Fruit fly (Drosophila melanogaster) whole organism, embryonic: ENCODE data around the gene yrt.

ENCODE experiments used
- CG10366 ChIP-seq: fragments of 200-800 bp; sonication (Bioruptor generic); IDR thresholded peaks from 2 replicates; pipeline ENCODE4 v1.3.6; 2022; ENCODE audit warnings: missing biosample characterization, missing genetic modification characterization
- CG11696 ChIP-seq: fragments of 200-800 bp; sonication (Bioruptor generic); IDR thresholded peaks from 2 replicates; pipeline ENCODE4 v1.3.6; 2022; ENCODE audit warnings: missing biosample characterization, missing genetic modification characterization
- CG12942 ChIP-seq: fragments of 200-800 bp; sonication (Bioruptor generic); optimal IDR thresholded peaks from 3 replicates; lab custom pipeline; 2016; ENCODE audit warnings: missing biosample characterization, missing genetic modification characterization
- CG15011 ChIP-seq: fragments of 200-800 bp; sonication (Bioruptor generic); optimal IDR thresholded peaks from 3 replicates; lab custom pipeline; 2018; ENCODE audit warnings: missing biosample characterization, mild to moderate bottlenecking, missing genetic modification characterization
- CG15073 ChIP-seq: fragments of 200-800 bp; sonication (Bioruptor generic); optimal IDR thresholded peaks from 2 replicates; lab custom pipeline; 2016; ENCODE audit warnings: missing biosample characterization, missing genetic modification characterization
- CG17385 ChIP-seq: fragments of 200-800 bp; sonication (Bioruptor generic); optimal IDR thresholded peaks from 3 replicates; lab custom pipeline; 2018; ENCODE audit warnings: missing biosample characterization, mild to moderate bottlenecking, missing genetic modification characterization
- CG18764 ChIP-seq: fragments of 200-800 bp; sonication (Bioruptor generic); optimal IDR thresholded peaks from 3 replicates; lab custom pipeline; 2016; ENCODE audit warnings: missing biosample characterization, missing genetic modification characterization
- CG30403 ChIP-seq: fragments of 200-800 bp; sonication (Bioruptor generic); optimal IDR thresholded peaks from 3 replicates; lab custom pipeline; 2016; ENCODE audit warnings: missing biosample characterization, missing genetic modification characterization
- CG3163 ChIP-seq: fragments of 200-800 bp; sonication (Bioruptor generic); optimal IDR thresholded peaks from 3 replicates; lab custom pipeline; 2016; ENCODE audit warnings: missing biosample characterization, missing genetic modification characterization
- CG32532 ChIP-seq: fragments of 200-800 bp; sonication (Bioruptor generic); IDR thresholded peaks from 2 replicates; pipeline ENCODE4 v1.3.6; 2022; ENCODE audit warnings: missing biosample characterization, missing genetic modification characterization
- CG3838 ChIP-seq: fragments of 200-800 bp; sonication (Bioruptor generic); optimal IDR thresholded peaks from 3 replicates; lab custom pipeline; 2016; ENCODE audit warnings: missing biosample characterization, missing genetic modification characterization
- CG5953 ChIP-seq: fragments of 200-800 bp; sonication (Bioruptor generic); IDR thresholded peaks from 2 replicates; pipeline ENCODE4 v1.3.6; 2022; ENCODE audit warnings: missing biosample characterization, missing genetic modification characterization
- CG6683 ChIP-seq: fragments of 200-800 bp; sonication (Bioruptor generic); optimal IDR thresholded peaks from 2 replicates; lab custom pipeline; 2017; ENCODE audit warnings: missing biosample characterization, mild to moderate bottlenecking, missing genetic modification characterization, missing genetic modification reagents
- CG6813 ChIP-seq: fragments of 200-800 bp; sonication (Bioruptor generic); optimal IDR thresholded peaks from 2 replicates; lab custom pipeline; 2017; ENCODE audit warnings: missing biosample characterization, missing genetic modification characterization, mild to moderate bottlenecking, moderate library complexity, missing genetic modification reagents
- CG7271 ChIP-seq: fragments of 200-800 bp; sonication (Bioruptor generic); optimal IDR thresholded peaks from 2 replicates; lab custom pipeline; 2018; ENCODE audit warnings: missing biosample characterization, mild to moderate bottlenecking, missing genetic modification characterization, moderate library complexity
- CG8388 ChIP-seq: fragments of 200-800 bp; sonication (Bioruptor generic); optimal IDR thresholded peaks from 2 replicates; lab custom pipeline; 2019; ENCODE audit warnings: missing biosample characterization, mild to moderate bottlenecking, missing genetic modification characterization, moderate library complexity
- CG8944 ChIP-seq: fragments of 200-800 bp; sonication (Bioruptor generic); optimal IDR thresholded peaks from 3 replicates; lab custom pipeline; 2016; ENCODE audit warnings: missing biosample characterization, missing genetic modification characterization
- CG9817 ChIP-seq: fragments of 200-800 bp; sonication (Bioruptor generic); optimal IDR thresholded peaks from 2 replicates; lab custom pipeline; 2018; ENCODE audit warnings: missing biosample characterization, mild to moderate bottlenecking, missing genetic modification characterization, moderate library complexity
- Fer3 ChIP-seq: fragments of 200-800 bp; sonication (Bioruptor generic); optimal IDR thresholded peaks from 2 replicates; lab custom pipeline; 2018; ENCODE audit warnings: missing biosample characterization, mild to moderate bottlenecking, missing genetic modification characterization, moderate library complexity
- Lim3 ChIP-seq: fragments of 200-800 bp; sonication (Bioruptor generic); IDR thresholded peaks from 2 replicates; pipeline ENCODE4 v1.3.6; 2022; ENCODE audit warnings: missing biosample characterization, missing genetic modification characterization
- MTF-1 ChIP-seq: fragments of 200-800 bp; sonication (Bioruptor generic); optimal IDR thresholded peaks from 2 replicates; lab custom pipeline; 2018; ENCODE audit warnings: missing biosample characterization, mild to moderate bottlenecking, missing genetic modification characterization, borderline replicate concordance
- Myb ChIP-seq: fragments of 200-800 bp; sonication (Bioruptor generic); optimal IDR thresholded peaks from 2 replicates; lab custom pipeline; 2016; ENCODE audit warnings: missing biosample characterization, missing genetic modification characterization
- Nf-YC ChIP-seq: fragments of 200-800 bp; optimal IDR thresholded peaks from 3 replicates; lab custom pipeline; 2019; ENCODE audit warnings: missing biosample characterization, mild to moderate bottlenecking, missing genetic modification characterization, moderate library complexity
- Sox100B ChIP-seq: fragments of 200-800 bp; sonication (Bioruptor generic); optimal IDR thresholded peaks from 3 replicates; lab custom pipeline; 2018; ENCODE audit warnings: missing biosample characterization, mild to moderate bottlenecking, missing genetic modification characterization
- Usf ChIP-seq: fragments of 200-800 bp; sonication (Bioruptor generic); optimal IDR thresholded peaks from 2 replicates; lab custom pipeline; 2017; ENCODE audit warnings: missing genotype, missing biosample characterization, missing genetic modification characterization
- abd-A ChIP-seq: fragments of 200-800 bp; sonication (Bioruptor generic); optimal IDR thresholded peaks from 3 replicates; lab custom pipeline; 2019; ENCODE audit warnings: missing biosample characterization, mild to moderate bottlenecking, missing genetic modification characterization, moderate library complexity
- ap ChIP-seq: fragments of 200-800 bp; sonication (Bioruptor generic); IDR thresholded peaks from 2 replicates; pipeline ENCODE4 v1.3.6; 2022; ENCODE audit warnings: missing biosample characterization, missing genetic modification characterization
- ash1 ChIP-seq: fragments of 200-800 bp; sonication (Bioruptor generic); optimal IDR thresholded peaks from 2 replicates; lab custom pipeline; 2018; ENCODE audit warnings: missing biosample characterization, mild to moderate bottlenecking, missing genetic modification characterization
- bcd ChIP-seq: fragments of 200-800 bp; sonication (Bioruptor generic); optimal IDR thresholded peaks from 2 replicates; lab custom pipeline; 2017; ENCODE audit warnings: missing biosample characterization, mild to moderate bottlenecking, missing genetic modification characterization
- crc ChIP-seq: fragments of 200-800 bp; sonication (Bioruptor generic); optimal IDR thresholded peaks from 2 replicates; lab custom pipeline; 2016; ENCODE audit warnings: missing biosample characterization, missing genetic modification characterization
- eyg ChIP-seq: fragments of 200-800 bp; sonication (Bioruptor generic); optimal IDR thresholded peaks from 3 replicates; lab custom pipeline; 2016; ENCODE audit warnings: missing biosample characterization, missing genetic modification characterization
- gcm2 ChIP-seq: fragments of 200-800 bp; sonication (Bioruptor generic); optimal IDR thresholded peaks from 2 replicates; lab custom pipeline; 2016; ENCODE audit warnings: missing biosample characterization, missing genetic modification characterization
- gem ChIP-seq: fragments of 200-800 bp; sonication (Bioruptor generic); optimal IDR thresholded peaks from 2 replicates; lab custom pipeline; 2019; ENCODE audit warnings: missing biosample characterization, mild to moderate bottlenecking, missing genetic modification characterization, moderate library complexity
- gt ChIP-seq: fragments of 200-800 bp; sonication (Bioruptor generic); IDR thresholded peaks from 2 replicates; pipeline ENCODE4 v1.3.6; 2022; ENCODE audit warnings: missing biosample characterization, missing genetic modification characterization
- insv ChIP-seq, 2 experiments: fragments of 200-800 bp; sonication (Bioruptor generic); optimal IDR thresholded peaks; 3 replicates each; lab custom pipeline; 2016 to 2018; ENCODE audit warnings: missing biosample characterization in 2 of 2, missing genetic modification characterization in 2 of 2
- knrl ChIP-seq: fragments of 200-800 bp; sonication (Bioruptor generic); IDR thresholded peaks from 3 replicates; pipeline ENCODE4 v1.3.6; 2022; ENCODE audit warnings: missing biosample characterization, missing genetic modification characterization; ENCODE audit not compliant: partially characterized antibody
- lola ChIP-seq, 3 experiments: fragments of >200 bp in 2 of 3; fragments of 200-800 bp in 1 of 3; sonication (Bioruptor generic) in 1 of 3; optimal IDR thresholded peaks; 2 replicates each; lab custom pipeline; 2017 to 2019; ENCODE audit warnings: missing biosample characterization in 3 of 3, missing genetic modification characterization in 3 of 3, mild to moderate bottlenecking in 1 of 3, moderate library complexity in 1 of 3
- mld ChIP-seq: fragments of 200-800 bp; sonication (Bioruptor generic); IDR thresholded peaks from 3 replicates; pipeline ENCODE4 v1.3.6; 2022; ENCODE audit warnings: missing biosample characterization, missing genetic modification characterization; ENCODE audit not compliant: partially characterized antibody
- nerfin-2 ChIP-seq: fragments of 200-800 bp; sonication (Bioruptor generic); IDR thresholded peaks from 2 replicates; pipeline ENCODE4 v1.3.6; 2022; ENCODE audit warnings: missing biosample characterization, missing genetic modification characterization; ENCODE audit not compliant: partially characterized antibody
- pan ChIP-seq, 4 experiments: fragments of >200 bp in 3 of 4; fragments of 200-800 bp in 1 of 4; sonication (Bioruptor generic) in 1 of 4; optimal IDR thresholded peaks in 3 of 4; IDR thresholded peaks in 1 of 4; 2 replicates each; pipeline versions ENCODE4 v1.3.6 to Lab custom; 2017 to 2022; ENCODE audit warnings: missing biosample characterization in 2 of 4, missing genetic modification characterization in 2 of 4, mixed read lengths in 1 of 4
- pfk ChIP-seq: fragments of 200-800 bp; sonication (Bioruptor generic); optimal IDR thresholded peaks from 2 replicates; lab custom pipeline; 2018; ENCODE audit warnings: missing biosample characterization, mild to moderate bottlenecking, missing genetic modification characterization, moderate library complexity
- ranshi ChIP-seq: fragments of 200-800 bp; sonication (Bioruptor generic); IDR thresholded peaks from 2 replicates; pipeline ENCODE4 v1.3.6; 2022; ENCODE audit warnings: missing biosample characterization, missing genetic modification characterization
- rib ChIP-seq: fragments of 200-800 bp; sonication (Bioruptor generic); IDR thresholded peaks from 2 replicates; pipeline ENCODE4 v1.3.6; 2022; ENCODE audit warnings: missing biosample characterization, missing genetic modification characterization
- run ChIP-seq: fragments of 200-800 bp; sonication (Bioruptor generic); optimal IDR thresholded peaks from 3 replicates; lab custom pipeline; 2018; ENCODE audit warnings: missing biosample characterization, mild to moderate bottlenecking, missing genetic modification characterization
- salm ChIP-seq: fragments of 200-800 bp; sonication (Bioruptor generic); optimal IDR thresholded peaks from 2 replicates; lab custom pipeline; 2018; ENCODE audit warnings: missing biosample characterization, mild to moderate bottlenecking, missing genetic modification characterization
- sens ChIP-seq: fragments of 200-800 bp; sonication (Bioruptor generic); peaks from one replicate; lab custom pipeline; 2016; ENCODE audit warnings: missing biosample characterization, missing genetic modification characterization
- sima ChIP-seq: fragments of 200-800 bp; sonication (Bioruptor generic); optimal IDR thresholded peaks from 2 replicates; lab custom pipeline; 2016; ENCODE audit warnings: missing biosample characterization, missing genetic modification characterization
- sisA ChIP-seq: fragments of 200-800 bp; sonication (Bioruptor generic); IDR thresholded peaks from 2 replicates; pipeline ENCODE4 v1.3.6; 2022; ENCODE audit warnings: missing biosample characterization, missing genetic modification characterization
- ttk ChIP-seq: fragments of 200-800 bp; sonication (Bioruptor generic); IDR thresholded peaks from 2 replicates; pipeline ENCODE4 v2.1.2; 2022; ENCODE audit warnings: missing biosample characterization, missing genetic modification characterization
- vvl ChIP-seq: fragments of 200-800 bp; sonication (Bioruptor generic); IDR thresholded peaks from 2 replicates; pipeline ENCODE4 v1.3.6; 2022; ENCODE audit warnings: missing biosample characterization, missing genetic modification characterization

The yrt gene

dm6 chr3R:13453955-13454354 lies 19.2 kb upstream of the yrt start (continued):
- TF ChIP-seq Fer3 (tag; lab: Kevin White, UChicago) (peak; percentile 83), ap (GFP tag; lab: Robert Waterston, UW) (peak; percentile 43; the same call in 1 of the 2 replicates), pfk (GFP tag; lab: Kevin White, UChicago) (no peak), CG32532 (peak; percentile 92), knrl (GFP tag; lab: Robert Waterston, UW) (no peak), abd-A (tag; lab: Kevin White, UChicago) (peak; percentile 62), rib (GFP tag; lab: Robert Waterston, UW) (peak; percentile 56), nerfin-2 (no peak), CG17385 (GFP tag; lab: Kevin White, UChicago) (peak; percentile 60), ash1 (GFP tag; lab: Kevin White, UChicago) (no peak), CG8388 (GFP tag; lab: Kevin White, UChicago) (peak; percentile 61), Lim3 (no peak), gt (GFP tag; lab: Robert Waterston, UW) (no peak), pan (optimal IDR thresholded peaks at IDR 0.05; lab: Kevin White, UChicago) (no peak), pan (GFP tag; optimal IDR thresholded peaks at IDR 0.05 in 1 of 2, IDR thresholded peaks at IDR 0.05 in 1 of 2) (peak in 1 of 2 experiments; percentile 84), eyg (GFP tag; lab: Kevin White, UChicago) (peak; percentile 36), CG15073 (no peak), CG3838 (no peak), CG6683 (GFP tag; lab: Kevin White, UChicago) (peak; percentile 24), ranshi (GFP tag; lab: Robert Waterston, UW) (peak; percentile 85), Myb (GFP tag; lab: Kevin White, UChicago) (peak; percentile 1), bcd (peak; percentile 73), vvl (peak; percentile 88), CG15011 (GFP tag; lab: Kevin White, UChicago) (peak; percentile 44), mld (no peak), run (tag; lab: Kevin White, UChicago) (peak; percentile 2), Sox100B (peak; percentile 64), CG5953 (GFP tag; lab: Robert Waterston, UW) (no peak), crc (GFP tag; lab: Kevin White, UChicago) (peak; percentile 16), CG30403 (peak; percentile 78), CG6813 (GFP tag; lab: Kevin White, UChicago) (peak; percentile 30), gcm2 (GFP tag; lab: Kevin White, UChicago) (peak; percentile 40), CG3163 (GFP tag; lab: Kevin White, UChicago) (no peak), salm (tag; lab: Kevin White, UChicago) (peak; percentile 43), MTF-1 (GFP tag; lab: Kevin White, UChicago) (peak; percentile 20), Usf (peak; percentile 44), sisA (peak; percentile 61), lola (GFP tag; optimal IDR thresholded peaks at IDR 0.05; lab: Kevin White, UChicago) (peak in 1 of 3 experiments; percentile 49), Nf-YC (tag; lab: Kevin White, UChicago) (no peak), CG12942 (GFP tag; lab: Kevin White, UChicago) (peak; percentile 22), sens (GFP tag; lab: Kevin White, UChicago) (peak; percentile 90), CG11696 (GFP tag; lab: Robert Waterston, UW) (0 out of 2 replicates have a peak, but pooled peaks have one; percentile 48), CG7271 (no peak), CG8944 (peak; percentile 32), CG10366 (GFP tag; lab: Robert Waterston, UW) (peak; percentile 67), gem (tag; lab: Kevin White, UChicago) (peak; percentile 87), ttk (GFP tag; lab: Robert Waterston, UW) (peak; percentile 39), sima (no peak), CG9817 (tag; lab: Kevin White, UChicago) (peak; percentile 71), CG18764 (GFP tag; lab: Kevin White, UChicago) (no peak), insv (GFP tag; optimal IDR thresholded peaks at IDR 0.05; lab: Kevin White, UChicago) (no peak)
